Worm (Caenorhabditis elegans): Measurements from ENCODE around the gene htp-2.

The htp-2 gene

DNA sequence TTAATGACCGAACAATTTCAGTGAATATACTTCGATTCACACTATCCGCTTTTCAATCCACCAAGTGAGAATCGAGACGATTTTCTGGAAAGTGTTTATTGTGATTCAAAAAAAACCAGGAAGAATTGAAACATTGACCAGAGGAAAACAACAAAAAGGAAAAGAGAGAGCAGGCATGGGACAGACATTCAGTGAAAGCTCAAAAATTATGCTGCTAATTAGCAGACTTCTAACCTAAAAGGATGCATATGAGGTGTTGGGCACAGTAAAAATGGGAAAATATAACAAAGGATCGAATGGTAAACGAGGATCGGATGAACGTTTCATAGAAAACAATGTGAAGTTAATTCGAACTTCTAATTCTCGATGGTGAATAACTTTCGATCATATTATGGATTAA is 1.7 kb upstream of the htp-2 start:
- TF ChIP-seq ref-1 (GFP tag; conservative IDR thresholded peaks at IDR 0.05) = no peak
- no peak for TF ChIP-seq ztf-29 (GFP tag; IDR thresholded peaks at IDR 0.05)
- no peak for TF ChIP-seq tab-1 (GFP tag; IDR thresholded peaks at IDR 0.05)
- TF ChIP-seq med-1 (GFP tag; optimal IDR thresholded peaks at IDR 0.05; ENCODE audit: insufficient read depth) = no peak
- no peak for TF ChIP-seq cog-1 (tag; optimal IDR thresholded peaks at IDR 0.05)
- no peak for TF ChIP-seq ztf-23 (GFP tag; IDR thresholded peaks at IDR 0.05)
- no peak for TF ChIP-seq T22C8.4 (GFP tag; IDR thresholded peaks at IDR 0.05)
- no peak for TF ChIP-seq flt-1 (GFP tag; IDR thresholded peaks at IDR 0.05)
- no peak for TF ChIP-seq klf-2 (GFP tag; conservative IDR thresholded peaks at IDR 0.05)

DNA sequence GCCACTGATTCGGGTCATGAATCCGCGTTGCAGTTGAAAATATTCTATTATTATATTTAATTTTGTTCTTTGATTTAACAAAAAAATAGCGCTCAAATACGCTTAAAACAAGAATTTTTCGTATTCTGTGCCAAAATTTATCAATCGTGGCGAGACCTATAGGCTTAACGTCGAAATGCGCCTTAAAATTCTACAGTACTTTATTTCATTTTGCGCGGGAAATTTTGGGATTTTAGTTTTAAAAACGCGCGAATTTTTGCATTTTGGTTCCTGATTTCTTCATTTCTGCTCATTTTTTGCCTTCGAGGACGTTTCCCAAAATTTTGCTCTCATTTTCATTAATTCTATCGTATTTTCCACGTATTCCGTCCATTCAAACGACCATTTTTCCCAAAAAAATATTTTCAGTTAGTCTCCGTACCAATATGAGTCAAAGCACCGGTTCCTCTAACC is 1.9 kb downstream of the htp-2 start, which contains the start of gene puf-11:
TSS of gene puf-11 (plus strand) at position 403 of the 453 bp plus-strand sequence.
- no peak for TF ChIP-seq ref-1 (GFP tag; conservative IDR thresholded peaks at IDR 0.05)
- no peak for TF ChIP-seq tab-1 (GFP tag; IDR thresholded peaks at IDR 0.05)
- TF ChIP-seq ztf-29 (GFP tag; IDR thresholded peaks at IDR 0.05) = no peak
- no peak for TF ChIP-seq ztf-23 (GFP tag; IDR thresholded peaks at IDR 0.05)
- no peak for TF ChIP-seq flt-1 (GFP tag; IDR thresholded peaks at IDR 0.05)
- no peak for TF ChIP-seq med-1 (GFP tag; optimal IDR thresholded peaks at IDR 0.05; ENCODE audit: insufficient read depth)
- no peak for TF ChIP-seq cog-1 (tag; optimal IDR thresholded peaks at IDR 0.05)
- TF ChIP-seq klf-2 (GFP tag; conservative IDR thresholded peaks at IDR 0.05) = no peak
- no peak for TF ChIP-seq T22C8.4 (GFP tag; IDR thresholded peaks at IDR 0.05)

- TF ChIP-seq med-1 (GFP tag; optimal IDR thresholded peaks at IDR 0.05; ENCODE audit: insufficient read depth) (no peak), klf-2 (GFP tag; conservative IDR thresholded peaks at IDR 0.05) (no peak), cog-1 (tag; optimal IDR thresholded peaks at IDR 0.05) (no peak)
These were observed 6.9 kb downstream of the htp-2 start, which contains the start of gene acp-6 for ce11 chrIV:6426089-6426715. acp-6 (minus strand) TSS chrIV:6426139.

DNA sequence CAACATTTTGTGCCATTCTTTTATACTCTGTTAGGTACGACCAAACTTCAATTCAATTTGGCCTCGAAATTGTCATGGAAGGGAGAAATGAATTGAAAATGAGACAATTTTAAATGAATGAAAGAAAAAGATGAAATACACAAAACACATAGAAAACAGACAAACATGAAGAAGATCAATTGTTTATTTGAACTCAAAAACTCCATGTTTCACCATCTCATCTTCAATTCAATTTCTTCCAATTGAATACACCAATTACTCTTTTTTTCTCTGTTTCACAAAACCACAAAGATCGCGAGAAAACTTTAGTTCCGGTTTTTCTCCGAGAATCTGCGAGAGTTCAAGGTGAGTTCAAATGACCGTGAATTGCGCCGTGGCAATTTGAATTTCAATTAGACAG is 7.9 kb downstream of the htp-2 start:
- TF ChIP-seq klf-2 (GFP tag; conservative IDR thresholded peaks at IDR 0.05) = no peak
- TF ChIP-seq ref-1 (GFP tag; conservative IDR thresholded peaks at IDR 0.05) = no peak
- no peak for TF ChIP-seq cog-1 (tag; optimal IDR thresholded peaks at IDR 0.05)
- TF ChIP-seq flt-1 (GFP tag; IDR thresholded peaks at IDR 0.05) = no peak

DNA sequence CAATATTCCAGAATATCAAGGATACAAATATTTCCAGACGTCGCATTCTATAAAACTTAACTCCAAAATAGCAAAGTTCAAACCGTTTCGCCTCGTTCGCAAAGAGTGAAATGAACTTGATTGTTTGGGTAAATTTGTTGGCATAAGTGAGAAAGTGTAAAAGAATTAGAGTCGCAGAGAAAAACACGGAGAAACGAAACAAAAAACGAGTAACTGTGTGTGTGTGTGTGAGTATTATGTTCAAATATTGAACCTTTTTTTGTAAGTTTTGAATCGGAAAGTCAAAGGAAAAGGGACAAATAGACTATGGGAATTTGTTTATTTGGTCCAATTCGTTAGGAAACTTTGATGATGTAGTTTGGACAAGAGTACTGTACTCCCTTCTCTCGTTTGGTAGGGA is 12.3 kb downstream of the htp-2 start, which contains the start of gene acp-7:
TSS of gene acp-7 (minus strand) at position 101 of the 400 bp plus-strand sequence.
- TF ChIP-seq ref-1 (GFP tag; conservative IDR thresholded peaks at IDR 0.05) (no peak), ztf-29 (GFP tag; IDR thresholded peaks at IDR 0.05) (no peak), flt-1 (GFP tag; IDR thresholded peaks at IDR 0.05) (no peak), ztf-23 (GFP tag; IDR thresholded peaks at IDR 0.05) (no peak), klf-2 (GFP tag; conservative IDR thresholded peaks at IDR 0.05) (no peak), med-1 (GFP tag; optimal IDR thresholded peaks at IDR 0.05; ENCODE audit: insufficient read depth) (no peak), tab-1 (GFP tag; IDR thresholded peaks at IDR 0.05) (no peak), cog-1 (tag; optimal IDR thresholded peaks at IDR 0.05) (no peak), T22C8.4 (GFP tag; IDR thresholded peaks at IDR 0.05) (no peak)

DNA sequence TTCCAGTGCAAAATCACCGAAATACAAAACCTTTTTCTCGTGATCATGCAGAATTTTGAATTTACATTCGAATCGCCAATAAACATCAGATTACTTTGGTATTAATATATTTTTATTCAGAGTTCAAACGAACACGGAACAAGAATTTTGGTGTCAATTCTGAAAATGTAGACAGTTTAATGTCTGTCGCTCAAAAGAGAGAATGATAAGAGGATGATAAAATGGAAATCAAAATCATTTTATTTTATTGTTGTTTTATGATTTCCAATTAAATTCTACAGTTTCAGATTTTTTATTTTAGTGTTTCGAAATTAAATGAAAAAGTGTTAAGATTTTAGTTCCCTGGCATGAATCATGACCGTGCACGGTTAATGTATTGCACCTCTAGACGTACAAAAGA is 13.1 kb downstream of the htp-2 start:
- TF ChIP-seq klf-2 (GFP tag; conservative IDR thresholded peaks at IDR 0.05) = no peak

DNA sequence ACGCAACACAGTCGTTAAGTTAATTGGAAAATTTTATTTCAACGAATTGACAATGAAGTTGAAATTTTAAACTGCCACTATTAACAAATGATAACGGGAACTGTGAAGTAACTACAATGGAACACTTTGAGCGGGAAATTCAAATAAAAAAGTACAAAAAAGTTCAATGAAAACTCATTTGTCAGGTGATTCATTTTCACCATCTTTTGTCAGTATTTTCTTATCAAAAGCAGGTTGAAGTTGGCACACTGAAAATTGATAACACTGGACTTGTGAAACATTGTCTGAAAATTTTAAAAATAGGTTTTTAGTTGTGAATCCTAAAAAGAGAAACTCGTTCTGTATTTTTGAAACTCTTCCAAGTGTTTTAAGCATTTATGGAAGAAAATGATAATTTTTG is 14.1 kb downstream of the htp-2 start:
- TF ChIP-seq T22C8.4 (GFP tag; IDR thresholded peaks at IDR 0.05) (no peak), ztf-23 (GFP tag; IDR thresholded peaks at IDR 0.05) (no peak), klf-2 (GFP tag; conservative IDR thresholded peaks at IDR 0.05) (no peak), flt-1 (GFP tag; IDR thresholded peaks at IDR 0.05) (no peak), med-1 (GFP tag; optimal IDR thresholded peaks at IDR 0.05; ENCODE audit: insufficient read depth) (no peak), ref-1 (GFP tag; conservative IDR thresholded peaks at IDR 0.05) (no peak), tab-1 (GFP tag; IDR thresholded peaks at IDR 0.05) (no peak), ztf-29 (GFP tag; IDR thresholded peaks at IDR 0.05) (no peak), cog-1 (tag; optimal IDR thresholded peaks at IDR 0.05) (no peak)

DNA sequence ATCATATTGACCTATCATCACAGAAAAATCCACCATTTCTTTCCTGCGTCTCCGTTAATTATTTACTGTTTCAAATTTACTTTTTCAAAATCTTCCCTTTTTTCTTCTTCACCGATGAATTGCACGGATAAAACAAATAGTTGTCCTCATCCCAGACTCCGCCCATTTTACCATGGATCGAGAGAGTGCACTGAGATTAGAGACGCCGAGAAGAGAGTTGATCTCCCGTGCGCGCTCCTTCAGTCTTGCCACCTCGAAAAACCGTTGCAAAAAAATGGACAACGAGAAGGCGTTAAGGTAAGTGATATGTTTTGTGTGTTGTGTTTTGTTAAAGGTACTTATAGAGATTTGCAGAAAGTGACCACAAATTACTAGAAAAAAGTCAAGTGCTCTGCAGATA is 18.7 kb downstream of the htp-2 start, which contains the start of gene dlc-5:
TSS of gene dlc-5 (plus strand) at position 154 of the 400 bp plus-strand sequence.
- TF ChIP-seq klf-2 (GFP tag; conservative IDR thresholded peaks at IDR 0.05) (no peak), cog-1 (tag; optimal IDR thresholded peaks at IDR 0.05) (no peak), med-1 (GFP tag; optimal IDR thresholded peaks at IDR 0.05; ENCODE audit: insufficient read depth) (no peak), T22C8.4 (GFP tag; IDR thresholded peaks at IDR 0.05) (no peak), ztf-29 (GFP tag; IDR thresholded peaks at IDR 0.05) (no peak), flt-1 (GFP tag; IDR thresholded peaks at IDR 0.05) (no peak), ztf-23 (GFP tag; IDR thresholded peaks at IDR 0.05) (no peak), ref-1 (GFP tag; conservative IDR thresholded peaks at IDR 0.05) (no peak), tab-1 (GFP tag; IDR thresholded peaks at IDR 0.05) (no peak)

- TF ChIP-seq tab-1 (GFP tag; IDR thresholded peaks at IDR 0.05) = no peak
- TF ChIP-seq cog-1 (tag; optimal IDR thresholded peaks at IDR 0.05) = no peak
- TF ChIP-seq klf-2 (GFP tag; conservative IDR thresholded peaks at IDR 0.05) = no peak
- TF ChIP-seq T22C8.4 (GFP tag; IDR thresholded peaks at IDR 0.05) = no peak
These were observed 22.3 kb downstream of the htp-2 start, which contains the start of gene Y73B6BL.31 for ce11 chrIV:6441601-6442000. Y73B6BL.31 (plus strand) TSS chrIV:6441901.

ce11 chrIV:6442016-6442618 is 22.8 kb downstream of the htp-2 start:
- TF ChIP-seq med-1 (GFP tag; optimal IDR thresholded peaks at IDR 0.05; ENCODE audit: insufficient read depth) (no peak), ztf-23 (GFP tag; IDR thresholded peaks at IDR 0.05) (no peak), ztf-29 (GFP tag; IDR thresholded peaks at IDR 0.05) (no peak), ref-1 (GFP tag; conservative IDR thresholded peaks at IDR 0.05) (no peak), flt-1 (GFP tag; IDR thresholded peaks at IDR 0.05) (no peak), klf-2 (GFP tag; conservative IDR thresholded peaks at IDR 0.05) (no peak), cog-1 (tag; optimal IDR thresholded peaks at IDR 0.05) (no peak), T22C8.4 (GFP tag; IDR thresholded peaks at IDR 0.05) (no peak), tab-1 (GFP tag; IDR thresholded peaks at IDR 0.05) (no peak)
